Fruit fly (Drosophila melanogaster): ENCODE results near the gene smid.

DNA sequence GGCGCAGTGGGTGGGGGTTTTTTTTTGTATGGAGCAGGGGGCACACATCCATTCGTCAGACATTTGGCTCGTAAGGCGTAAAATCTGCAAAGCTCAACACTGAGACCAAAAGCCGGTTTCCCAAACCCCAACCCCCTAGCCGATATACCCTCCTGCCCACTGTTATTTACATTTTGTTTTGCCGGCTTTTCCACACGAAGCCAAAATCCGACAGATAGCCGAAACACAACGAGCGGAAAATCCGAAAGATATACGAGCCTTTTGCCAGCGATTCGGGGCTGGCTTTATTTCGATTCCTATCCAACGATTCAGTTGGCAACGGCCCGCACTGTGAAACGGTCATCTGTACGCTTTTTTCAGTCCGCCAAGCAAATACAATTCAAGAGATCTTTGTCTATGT, 42.1 kb downstream of the smid start, which contains the start of gene CG42458:
- no peak for TF ChIP-seq psq (optimal IDR thresholded peaks at IDR 0.05)
- TF ChIP-seq usp (GFP tag; optimal IDR thresholded peaks at IDR 0.05) = no peak
- TF ChIP-seq pan (optimal IDR thresholded peaks at IDR 0.05) = no peak

Measured in whole organism.